Fruit fly (Drosophila melanogaster) whole organism, wandering third instar larva: ENCODE data around the gene CG13086.

ENCODE experiments used
- Abd-B ChIP-seq: fragments of >200 bp; optimal IDR thresholded peaks from 2 replicates; lab custom pipeline; 2017; ENCODE audit warnings: missing biosample characterization, missing genetic modification characterization
- CG32264 ChIP-seq: fragments of 200-800 bp; sonication (Bioruptor generic); optimal IDR thresholded peaks from 2 replicates; lab custom pipeline; 2016; ENCODE audit warnings: missing biosample characterization, missing genetic modification characterization
- CG9705 ChIP-seq: fragments of 200-800 bp; sonication (Bioruptor generic); optimal IDR thresholded peaks from 2 replicates; lab custom pipeline; 2018; ENCODE audit warnings: missing biosample characterization, mild to moderate bottlenecking, missing genetic modification characterization
- Dfd ChIP-seq: fragments of >200 bp; optimal IDR thresholded peaks from 2 replicates; lab custom pipeline; 2017; ENCODE audit warnings: missing biosample characterization, missing genetic modification characterization
- Dif ChIP-seq: fragments of 200-275, 200-300 bp; sonication (Bioruptor generic); optimal IDR thresholded peaks from 2 replicates; lab custom pipeline; 2018; ENCODE audit warnings: missing biosample characterization, missing genetic modification characterization; ENCODE audit not compliant: partially characterized antibody
- GATAd ChIP-seq: sonication (Bioruptor generic); optimal IDR thresholded peaks from 2 replicates; lab custom pipeline; 2016; ENCODE audit warnings: missing biosample characterization, missing genetic modification characterization
- HLH106 ChIP-seq: fragments of 200-800 bp; optimal IDR thresholded peaks from 3 replicates; lab custom pipeline; 2019; ENCODE audit warnings: missing biosample characterization, mild to moderate bottlenecking, missing genetic modification characterization, moderate library complexity
- Hnf4 ChIP-seq: fragments of 200-800 bp; sonication (Bioruptor generic); optimal IDR thresholded peaks from 2 replicates; lab custom pipeline; 2016; ENCODE audit warnings: missing biosample characterization, mild to moderate bottlenecking, missing genetic modification characterization
- Hr78 ChIP-seq: fragments of >200 bp; optimal IDR thresholded peaks from 2 replicates; lab custom pipeline; 2017; ENCODE audit warnings: missing biosample characterization, missing genetic modification characterization
- Hr83 ChIP-seq: fragments of 200-300 bp; sonication (Bioruptor generic); optimal IDR thresholded peaks from 2 replicates; lab custom pipeline; 2016; ENCODE audit warnings: missing biosample characterization, mild to moderate bottlenecking, missing genetic modification characterization, moderate library complexity; ENCODE audit not compliant: poor library complexity, severe bottlenecking
- Jra ChIP-seq: sonication (Bioruptor generic); optimal IDR thresholded peaks from 2 replicates; lab custom pipeline; 2016; ENCODE audit warnings: missing biosample characterization, missing genetic modification characterization
- N ChIP-seq: fragments of >200 bp; optimal IDR thresholded peaks from 2 replicates; lab custom pipeline; 2018; ENCODE audit warnings: missing biosample characterization, missing external identifiers, missing genetic modification characterization
- OdsH ChIP-seq: fragments of 200-800 bp; sonication (Bioruptor generic); optimal IDR thresholded peaks from 2 replicates; lab custom pipeline; 2016; ENCODE audit warnings: missing biosample characterization, mild to moderate bottlenecking, missing genetic modification characterization
- Rel ChIP-seq, 2 experiments: fragments of 200-800 bp; sonication (Bioruptor generic) in 1 of 2; optimal IDR thresholded peaks; 2 replicates in 1 of 2; 3 replicates in 1 of 2; lab custom pipeline; 2016 to 2019; ENCODE audit warnings: mild to moderate bottlenecking in 2 of 2, missing biosample characterization in 2 of 2, missing genetic modification characterization in 2 of 2, moderate library complexity in 1 of 2
- Sp1 ChIP-seq: fragments of 200-800 bp; sonication (Bioruptor generic); optimal IDR thresholded peaks from 3 replicates; lab custom pipeline; 2019; ENCODE audit warnings: missing biosample characterization, mild to moderate bottlenecking, missing genetic modification characterization, moderate library complexity
- Vsx2 ChIP-seq: fragments of 200-300, 225-300 bp; sonication (Bioruptor generic); optimal IDR thresholded peaks from 2 replicates; lab custom pipeline; 2018; ENCODE audit warnings: missing biosample characterization, missing genetic modification characterization; ENCODE audit not compliant: partially characterized antibody
- br ChIP-seq: fragments of 200-800 bp; sonication (Bioruptor generic); optimal IDR thresholded peaks from 2 replicates; lab custom pipeline; 2016; ENCODE audit warnings: missing biosample characterization, missing genetic modification characterization
- brk ChIP-seq: fragments of 200-800 bp; sonication (Bioruptor generic); optimal IDR thresholded peaks from 2 replicates; lab custom pipeline; 2016; ENCODE audit warnings: missing biosample characterization, mild to moderate bottlenecking, missing genetic modification characterization
- dl ChIP-seq, 2 experiments: fragments of 175-275, 200-275 bp in 1 of 2; fragments of 200-275 bp in 1 of 2; sonication (Bioruptor generic); optimal IDR thresholded peaks; lab custom pipeline; 2018; ENCODE audit warnings: mild to moderate bottlenecking in 2 of 2, missing biosample characterization in 2 of 2, missing genetic modification characterization in 2 of 2, moderate library complexity in 2 of 2; ENCODE audit not compliant: partially characterized antibody in 2 of 2, insufficient read depth in 1 of 2
- dmrt93B ChIP-seq: fragments of 200-800 bp; sonication (Bioruptor generic); optimal IDR thresholded peaks from 2 replicates; lab custom pipeline; 2018; ENCODE audit warnings: missing biosample characterization, mild to moderate bottlenecking, missing genetic modification characterization
- dsf ChIP-seq: sonication (Bioruptor generic); optimal IDR thresholded peaks from 2 replicates; lab custom pipeline; 2016; ENCODE audit warnings: missing biosample characterization, missing genetic modification characterization, borderline replicate concordance
- ey ChIP-seq: fragments of 200-800 bp; sonication (Bioruptor generic); optimal IDR thresholded peaks from 2 replicates; lab custom pipeline; 2016; ENCODE audit warnings: missing biosample characterization, missing genetic modification characterization
- foxo ChIP-seq, 2 experiments: fragments of 200-800 bp; sonication (Bioruptor generic); optimal IDR thresholded peaks; 2 replicates in 1 of 2; 3 replicates in 1 of 2; lab custom pipeline; 2016 to 2017; ENCODE audit warnings: missing biosample characterization in 2 of 2, missing genetic modification characterization in 2 of 2
- fru ChIP-seq: fragments of 200-800 bp; sonication (Bioruptor generic); optimal IDR thresholded peaks from 3 replicates; lab custom pipeline; 2016; ENCODE audit warnings: missing biosample characterization, mild to moderate bottlenecking, missing genetic modification characterization
- h ChIP-seq: fragments of 200-800 bp; sonication (Bioruptor generic); optimal IDR thresholded peaks from 3 replicates; lab custom pipeline; 2016; ENCODE audit warnings: missing biosample characterization, mild to moderate bottlenecking, missing genetic modification characterization
- jim ChIP-seq: fragments of 175-275, 200-325 bp; sonication (Bioruptor generic); optimal IDR thresholded peaks from 2 replicates; lab custom pipeline; 2016; ENCODE audit warnings: missing biosample characterization, mild to moderate bottlenecking, missing genetic modification characterization
- lola ChIP-seq: fragments of >200 bp; optimal IDR thresholded peaks from 2 replicates; lab custom pipeline; 2017; ENCODE audit warnings: missing biosample characterization, missing genetic modification characterization
- pan ChIP-seq: fragments of >200 bp; optimal IDR thresholded peaks from 2 replicates; lab custom pipeline; 2017
- psq ChIP-seq: fragments of 200-800 bp; sonication (Bioruptor generic); optimal IDR thresholded peaks from 3 replicates; lab custom pipeline; 2017; ENCODE audit warnings: missing biosample characterization, mild to moderate bottlenecking, missing genetic modification characterization, moderate library complexity
- rgr ChIP-seq: fragments of 200-800 bp; sonication (Bioruptor generic); optimal IDR thresholded peaks from 3 replicates; lab custom pipeline; 2016; ENCODE audit warnings: missing biosample characterization, mild to moderate bottlenecking, missing genetic modification characterization
- sage ChIP-seq: fragments of 200-800 bp; sonication (Bioruptor generic); optimal IDR thresholded peaks from 2 replicates; lab custom pipeline; 2016; ENCODE audit warnings: missing biosample characterization, mild to moderate bottlenecking, missing genetic modification characterization
- sv ChIP-seq: fragments of 200-800 bp; sonication (Bioruptor generic); optimal IDR thresholded peaks from 3 replicates; lab custom pipeline; 2016; ENCODE audit warnings: missing biosample characterization, missing genetic modification characterization
- tai ChIP-seq: sonication (Bioruptor generic); optimal IDR thresholded peaks from 2 replicates; lab custom pipeline; 2016; ENCODE audit warnings: missing biosample characterization, missing genetic modification characterization
- usp ChIP-seq: fragments of >200 bp; optimal IDR thresholded peaks from 2 replicates; lab custom pipeline; 2017; ENCODE audit warnings: missing biosample characterization, missing genetic modification characterization
- woc ChIP-seq: sonication (Bioruptor generic); optimal IDR thresholded peaks from 2 replicates; lab custom pipeline; 2016; ENCODE audit warnings: missing biosample characterization, mild to moderate bottlenecking, missing genetic modification characterization

Gene CG13086

DNA sequence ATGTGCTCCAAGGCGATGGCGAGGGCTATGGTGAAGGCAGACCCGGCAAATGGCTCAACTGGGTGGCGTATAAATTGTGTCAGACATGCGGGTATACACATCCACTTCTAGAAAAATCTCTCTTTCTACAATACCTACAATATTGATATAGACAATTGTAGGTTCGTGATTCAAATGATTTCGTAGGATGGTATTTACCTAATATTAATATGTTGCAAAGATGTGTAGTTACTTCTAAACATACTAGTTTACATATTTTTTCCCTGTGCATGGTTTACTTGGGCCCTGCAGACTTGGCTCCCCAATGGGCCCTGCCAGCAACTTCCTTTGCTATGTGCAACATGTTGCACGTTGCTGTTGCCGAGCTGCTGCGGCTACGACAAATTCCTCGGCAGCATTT lies 22.2 kb upstream of the CG13086 start:
- TF ChIP-seq dsf (GFP tag; lab: Kevin White, UChicago) = no peak
- no peak for TF ChIP-seq GATAd (GFP tag; lab: Kevin White, UChicago)
- TF ChIP-seq Hnf4 (GFP tag; lab: Kevin White, UChicago) = peak; percentile 1
- TF ChIP-seq Vsx2 (GFP tag; lab: Kevin White, UChicago) = no peak
- no peak for TF ChIP-seq usp
- no peak for TF ChIP-seq Abd-B (GFP tag; lab: Kevin White, UChicago)
- no peak for TF ChIP-seq psq (GFP tag; lab: Kevin White, UChicago)
- TF ChIP-seq Hr83 = no peak
- TF ChIP-seq lola (GFP tag; lab: Kevin White, UChicago) = no peak
- no peak for TF ChIP-seq sage (GFP tag; lab: Kevin White, UChicago)
- TF ChIP-seq h (GFP tag; lab: Kevin White, UChicago) = peak; percentile 9
- TF ChIP-seq rgr = peak; percentile 1
- TF ChIP-seq sv (GFP tag; lab: Kevin White, UChicago) = no peak
- TF ChIP-seq Dfd (GFP tag; lab: Kevin White, UChicago) = no peak
- no peak for TF ChIP-seq woc
- no peak for TF ChIP-seq CG9705 (GFP tag; lab: Kevin White, UChicago)
- no peak for TF ChIP-seq OdsH (GFP tag; lab: Kevin White, UChicago)
- TF ChIP-seq br (GFP tag; lab: Kevin White, UChicago) = no peak
- TF ChIP-seq N = no peak
- TF ChIP-seq ey (GFP tag; lab: Kevin White, UChicago) = peak; percentile 12
- peak; percentile 20 for TF ChIP-seq fru (GFP tag; lab: Kevin White, UChicago)
- peak; percentile 16 for TF ChIP-seq HLH106
- no peak for TF ChIP-seq dl (GFP tag; optimal IDR thresholded peaks at IDR 0.05; lab: Kevin White, UChicago; ENCODE audit: insufficient read depth in 1 of 2, partially characterized antibody in 2 of 2)
- no peak for TF ChIP-seq Hr78 (GFP tag; lab: Kevin White, UChicago)
- no peak for TF ChIP-seq Rel (GFP tag; optimal IDR thresholded peaks at IDR 0.05; lab: Kevin White, UChicago)
- TF ChIP-seq Rel (tag; optimal IDR thresholded peaks at IDR 0.05; lab: Kevin White, UChicago) = no peak
- TF ChIP-seq pan (lab: Kevin White, UChicago) = no peak
- TF ChIP-seq foxo (GFP tag; optimal IDR thresholded peaks at IDR 0.05; lab: Kevin White, UChicago) = peak in 1 of 2 experiments; percentile 10
- TF ChIP-seq tai (GFP tag; lab: Kevin White, UChicago) = no peak
- TF ChIP-seq Dif (GFP tag; lab: Kevin White, UChicago) = no peak
- no peak for TF ChIP-seq Jra (GFP tag; lab: Kevin White, UChicago)
- no peak for TF ChIP-seq jim (GFP tag; lab: Kevin White, UChicago)

DNA sequence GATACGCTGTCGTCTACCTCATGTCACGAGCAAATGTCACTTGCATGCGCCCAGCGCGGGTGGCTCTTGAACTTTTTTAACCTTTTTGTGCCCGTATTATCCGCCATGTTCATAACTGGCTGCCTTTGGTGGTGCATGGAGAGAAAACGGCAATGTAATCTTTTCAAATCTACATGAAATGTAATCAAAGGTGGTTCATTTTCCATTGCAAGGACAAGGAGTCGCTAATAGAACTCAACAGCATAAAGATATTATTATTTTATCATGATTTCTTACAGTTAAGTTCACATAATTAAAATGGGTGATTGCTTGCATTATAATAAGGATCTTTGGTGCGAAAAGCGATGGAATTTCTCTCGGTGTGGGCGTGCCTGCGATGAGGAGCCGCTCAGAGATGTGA lies 21.4 kb upstream of the CG13086 start:
- TF ChIP-seq HLH106 (peak; percentile 12), Hr83 (no peak), fru (GFP tag; lab: Kevin White, UChicago) (peak; percentile 32), h (GFP tag; lab: Kevin White, UChicago) (peak; percentile 23), br (GFP tag; lab: Kevin White, UChicago) (peak; percentile 14), ey (GFP tag; lab: Kevin White, UChicago) (peak; percentile 31), rgr (peak; percentile 13), OdsH (GFP tag; lab: Kevin White, UChicago) (no peak), woc (peak; percentile 15), sage (GFP tag; lab: Kevin White, UChicago) (no peak), foxo (GFP tag; optimal IDR thresholded peaks at IDR 0.05; lab: Kevin White, UChicago) (peak in 1 of 2 experiments; percentile 26), tai (GFP tag; lab: Kevin White, UChicago) (no peak), Sp1 (GFP tag; lab: Kevin White, UChicago) (peak; percentile 4)

DNA sequence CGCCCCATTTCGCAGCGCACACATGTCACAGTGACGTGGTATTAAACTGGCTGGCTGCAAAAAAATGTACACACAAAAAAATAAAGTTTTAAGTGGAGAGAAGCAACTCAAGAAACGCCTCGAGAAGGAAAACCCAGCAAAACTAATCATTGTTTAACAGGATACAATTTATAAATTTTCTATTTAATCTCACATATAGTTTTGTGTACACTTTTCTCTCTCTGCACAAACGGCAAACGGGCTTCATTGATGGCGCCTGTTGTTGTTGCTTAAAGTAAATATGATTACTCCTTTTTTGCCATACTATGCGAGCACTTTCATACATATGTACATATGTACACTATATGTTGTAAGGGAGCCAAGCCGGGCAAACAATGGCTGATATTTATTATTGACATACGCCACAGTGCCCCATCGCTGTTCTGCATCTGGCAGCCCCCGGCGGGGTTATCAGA lies 6.1 kb upstream of the CG13086 start:
- TF ChIP-seq Hnf4 (GFP tag; lab: Kevin White, UChicago) = peak; percentile 61
- peak; percentile 23 for TF ChIP-seq dmrt93B (GFP tag; lab: Kevin White, UChicago)
- TF ChIP-seq Sp1 (GFP tag; lab: Kevin White, UChicago) = peak; percentile 41
- peak; percentile 71 for TF ChIP-seq br (GFP tag; lab: Kevin White, UChicago)
- peak; percentile 43 for TF ChIP-seq brk
- no peak for TF ChIP-seq Hr83
- TF ChIP-seq usp = no peak
- TF ChIP-seq fru (GFP tag; lab: Kevin White, UChicago) = peak; percentile 68
- peak; percentile 20 for TF ChIP-seq tai (GFP tag; lab: Kevin White, UChicago)
- TF ChIP-seq Jra (GFP tag; lab: Kevin White, UChicago) = no peak
- no peak for TF ChIP-seq CG32264 (GFP tag; lab: Kevin White, UChicago)
- peak; percentile 51 for TF ChIP-seq psq (GFP tag; lab: Kevin White, UChicago)
- TF ChIP-seq dl (GFP tag; optimal IDR thresholded peaks at IDR 0.05; lab: Kevin White, UChicago; ENCODE audit: insufficient read depth in 1 of 2, partially characterized antibody in 2 of 2) = no peak
- TF ChIP-seq HLH106 = peak; percentile 49
- TF ChIP-seq rgr = peak; percentile 65
- TF ChIP-seq sv (GFP tag; lab: Kevin White, UChicago) = peak; percentile 17
- peak; percentile 36 for TF ChIP-seq woc
- peak; percentile 67 for TF ChIP-seq ey (GFP tag; lab: Kevin White, UChicago)
- peak; percentile 40 for TF ChIP-seq sage (GFP tag; lab: Kevin White, UChicago)
- TF ChIP-seq h (GFP tag; lab: Kevin White, UChicago) = peak; percentile 71
- peak in 1 of 2 experiments; percentile 69 for TF ChIP-seq foxo (GFP tag; optimal IDR thresholded peaks at IDR 0.05; lab: Kevin White, UChicago)
- TF ChIP-seq Abd-B (GFP tag; lab: Kevin White, UChicago) = no peak
- no peak for TF ChIP-seq dsf (GFP tag; lab: Kevin White, UChicago)
- no peak for TF ChIP-seq Dif (GFP tag; lab: Kevin White, UChicago)
- TF ChIP-seq jim (GFP tag; lab: Kevin White, UChicago) = no peak
- peak; percentile 65 for TF ChIP-seq OdsH (GFP tag; lab: Kevin White, UChicago)
- no peak for TF ChIP-seq Hr78 (GFP tag; lab: Kevin White, UChicago)
